Fruit fly (Drosophila melanogaster) S2 (cell line): ENCODE results near the gene Decay.

Source experiments
- CG8478 ChIP-seq: fragments of >200 bp; optimal IDR thresholded peaks from 2 replicates; lab custom pipeline; 2018
- CTCF ChIP-seq, 2 experiments: fragments of >200 bp; optimal IDR thresholded peaks; 2 replicates each; lab custom pipeline; 2018

DNA sequence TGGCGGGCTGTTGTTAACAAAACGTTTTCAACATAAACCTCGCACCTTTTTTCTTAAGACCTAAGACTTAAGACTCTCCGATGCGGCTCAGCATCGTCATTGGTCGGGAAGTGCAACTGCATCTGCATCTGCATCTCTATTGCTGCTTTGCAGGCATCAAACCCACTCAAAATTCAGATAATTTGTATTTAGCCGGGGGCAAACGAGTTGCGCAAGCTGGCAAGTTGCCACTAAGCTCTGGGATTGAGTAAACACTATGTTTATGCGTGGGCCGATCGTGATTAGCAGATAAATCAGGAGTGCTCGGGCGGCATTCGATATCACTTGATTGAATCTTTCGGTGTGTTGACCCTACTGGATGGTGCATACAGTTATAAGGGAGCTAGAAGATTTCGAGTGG, 24.7 kb upstream of the Decay start:
- TF ChIP-seq CG8478 (lab: Kevin White, UChicago): no peak
- no peak for TF ChIP-seq CTCF (optimal IDR thresholded peaks at IDR 0.05; lab: Kevin White, UChicago)
